Fruit fly (Drosophila melanogaster) whole organism: Measurements from ENCODE around the gene Cyt-c-d.

Source experiments
- CG8478 ChIP-seq: fragments of >200 bp; optimal IDR thresholded peaks from 2 replicates; lab custom pipeline; 2018; ENCODE audit warnings: inconsistent platforms
- psq ChIP-seq: fragments of >200 bp; optimal IDR thresholded peaks from 2 replicates; lab custom pipeline; 2017

dm6 chr2L:16685612-16685912 lies 30.1 kb upstream of the Cyt-c-d start:
- TF ChIP-seq psq (lab: Kevin White, UChicago) (no peak), CG8478 (lab: Kevin White, UChicago) (no peak)
